Worm (Caenorhabditis elegans) whole organism, mixed stage, embryonic: ENCODE data around the gene tig-2.

ENCODE experiments used
- M03D4.4 ChIP-seq: sonication (generic microtip); optimal IDR thresholded peaks from 2 replicates; lab custom pipeline; 2017; ENCODE audit warnings: mild to moderate bottlenecking, missing genetic modification characterization, missing compliant biosample characterization
- bed-3 ChIP-seq: fragments of 200-800 bp; sonication (Bioruptor generic); optimal IDR thresholded peaks from 3 replicates; lab custom pipeline; 2018; ENCODE audit warnings: mild to moderate bottlenecking, missing genetic modification characterization, moderate library complexity, missing compliant biosample characterization
- blmp-1 ChIP-seq: fragments of 150-350 bp; optimal IDR thresholded peaks from 2 replicates; lab custom pipeline; 2014; ENCODE audit warnings: missing biosample characterization, missing genetic modification characterization
- ceh-39 ChIP-seq: fragments of 150-350 bp; optimal IDR thresholded peaks from 2 replicates; lab custom pipeline; 2014; ENCODE audit warnings: missing biosample characterization, missing genetic modification characterization
- ceh-43 ChIP-seq: fragments of 200-800 bp; sonication (Bioruptor generic); optimal IDR thresholded peaks from 2 replicates; lab custom pipeline; 2018; ENCODE audit warnings: mild to moderate bottlenecking, missing genetic modification characterization, moderate library complexity, missing compliant biosample characterization
- ceh-83 ChIP-seq: fragments of 200-800 bp; sonication (Bioruptor generic); optimal IDR thresholded peaks from 2 replicates; lab custom pipeline; 2018; ENCODE audit warnings: mild to moderate bottlenecking, missing genetic modification characterization, missing compliant biosample characterization
- cnd-1 ChIP-seq: fragments of 200-800 bp; sonication (Bioruptor generic); optimal IDR thresholded peaks from 2 replicates; lab custom pipeline; 2018; ENCODE audit warnings: mild to moderate bottlenecking, missing genetic modification characterization, missing compliant biosample characterization
- drap-1 ChIP-seq: fragments of 200-800 bp; sonication (Bioruptor generic); optimal IDR thresholded peaks from 3 replicates; lab custom pipeline; 2018; ENCODE audit warnings: mild to moderate bottlenecking, missing genetic modification characterization, missing compliant biosample characterization
- elt-1 ChIP-seq: sonication (generic microtip); optimal IDR thresholded peaks from 2 replicates; lab custom pipeline; 2017; ENCODE audit warnings: missing genetic modification characterization, mild to moderate bottlenecking, missing compliant biosample characterization, antibody characterized with exemption, moderate library complexity, borderline replicate concordance; ENCODE audit not compliant: insufficient read depth
- elt-3 ChIP-seq: fragments of 150-350 bp; optimal IDR thresholded peaks from 2 replicates; lab custom pipeline; 2014; ENCODE audit warnings: missing biosample characterization, missing genetic modification characterization
- flh-1 ChIP-seq: fragments of 200-800 bp; sonication (Bioruptor generic); optimal IDR thresholded peaks from 2 replicates; lab custom pipeline; 2018; ENCODE audit warnings: mild to moderate bottlenecking, missing genetic modification characterization, moderate library complexity, missing compliant biosample characterization
- hlh-1 ChIP-seq: fragments of 150-350 bp; optimal IDR thresholded peaks from 2 replicates; lab custom pipeline; 2014; ENCODE audit warnings: missing biosample characterization, missing genetic modification reagents, missing genetic modification characterization
- lin-13 ChIP-seq: fragments of 150-350 bp; optimal IDR thresholded peaks from 2 replicates; lab custom pipeline; 2014; ENCODE audit warnings: missing biosample characterization, missing genetic modification characterization
- lin-32 ChIP-seq: fragments of 200-800 bp; sonication (Bioruptor generic); optimal IDR thresholded peaks from 2 replicates; lab custom pipeline; 2018; ENCODE audit warnings: mild to moderate bottlenecking, missing genetic modification characterization, missing compliant biosample characterization
- lsy-2 ChIP-seq: fragments of 150-350 bp; optimal IDR thresholded peaks from 2 replicates; lab custom pipeline; 2014; ENCODE audit warnings: missing biosample characterization, missing genetic modification characterization
- mab-5 ChIP-seq: fragments of 150-350 bp; optimal IDR thresholded peaks from 2 replicates; lab custom pipeline; 2014; ENCODE audit warnings: missing biosample characterization, missing genetic modification characterization
- mep-1 ChIP-seq: fragments of 150-350 bp; optimal IDR thresholded peaks from 2 replicates; lab custom pipeline; 2017; ENCODE audit warnings: missing biosample characterization, missing genetic modification reagents, missing genetic modification characterization, inconsistent platforms
- mls-2 ChIP-seq: sonication (generic microtip); optimal IDR thresholded peaks from 2 replicates; lab custom pipeline; 2016; ENCODE audit warnings: mild to moderate bottlenecking, missing genetic modification characterization, moderate library complexity, missing compliant biosample characterization
- nhr-12 ChIP-seq: fragments of 150-350 bp; optimal IDR thresholded peaks from 2 replicates; lab custom pipeline; 2014; ENCODE audit warnings: missing biosample characterization, missing genetic modification characterization
- nhr-2 ChIP-seq: fragments of 150-350 bp; optimal IDR thresholded peaks from 2 replicates; lab custom pipeline; 2014; ENCODE audit warnings: missing biosample characterization, missing genetic modification characterization
- nhr-28 ChIP-seq: fragments of 150-350 bp; optimal IDR thresholded peaks from 2 replicates; lab custom pipeline; 2014; ENCODE audit warnings: missing biosample characterization, missing genetic modification characterization
- nhr-76 ChIP-seq: sonication (generic microtip); optimal IDR thresholded peaks from 2 replicates; lab custom pipeline; 2017; ENCODE audit warnings: missing biosample characterization, missing genetic modification characterization
- pha-4 ChIP-seq: fragments of 150-350 bp; optimal IDR thresholded peaks from 2 replicates; lab custom pipeline; 2018; ENCODE audit warnings: missing biosample characterization, missing genetic modification reagents, missing genetic modification characterization
- sem-2 ChIP-seq: fragments of 200-800 bp; sonication (Bioruptor generic); optimal IDR thresholded peaks from 2 replicates; lab custom pipeline; 2018; ENCODE audit warnings: mild to moderate bottlenecking, missing genetic modification characterization, missing compliant biosample characterization
- sptf-1 ChIP-seq: sonication (generic microtip); optimal IDR thresholded peaks from 2 replicates; lab custom pipeline; 2017; ENCODE audit warnings: mild to moderate bottlenecking, missing genetic modification characterization, moderate library complexity, missing compliant biosample characterization
- tbx-8 ChIP-seq: fragments of 200-800 bp; sonication (Bioruptor generic); optimal IDR thresholded peaks from 2 replicates; lab custom pipeline; 2018; ENCODE audit warnings: mild to moderate bottlenecking, missing genetic modification characterization, moderate library complexity, missing compliant biosample characterization
- unc-39 ChIP-seq: fragments of 150-350 bp; optimal IDR thresholded peaks from 2 replicates; lab custom pipeline; 2014; ENCODE audit warnings: missing biosample characterization, missing genetic modification characterization
- unc-62 ChIP-seq: fragments of 150-350 bp; optimal IDR thresholded peaks from 2 replicates; lab custom pipeline; 2014; ENCODE audit warnings: missing biosample characterization, missing genetic modification reagents, missing genetic modification characterization
- zip-8 ChIP-seq: fragments of 150-350 bp; optimal IDR thresholded peaks from 2 replicates; lab custom pipeline; 2014; ENCODE audit warnings: missing biosample characterization, missing genetic modification characterization
- ztf-11 ChIP-seq: fragments of 150-350 bp; optimal IDR thresholded peaks from 2 replicates; lab custom pipeline; 2014; ENCODE audit warnings: missing biosample characterization, missing genetic modification characterization

The tig-2 gene

DNA sequence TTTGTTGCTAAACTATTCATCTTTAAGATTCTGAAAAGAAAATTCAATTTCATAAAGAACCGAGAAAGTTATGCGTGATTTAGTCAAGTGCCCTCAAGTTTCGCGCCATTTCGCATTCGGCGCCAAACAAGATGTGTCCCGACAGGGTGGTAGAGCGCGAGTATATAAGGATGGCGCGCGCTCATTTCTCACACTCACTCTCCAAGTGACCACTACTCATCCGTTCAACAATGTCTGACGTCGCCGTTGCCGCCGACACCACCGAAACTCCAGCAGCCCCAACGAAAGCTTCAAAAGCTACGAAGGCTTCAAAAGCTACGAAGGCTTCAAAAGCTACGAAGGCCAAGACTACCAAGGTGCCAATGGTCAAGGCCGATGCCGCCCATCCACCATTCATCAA, 24.2 kb upstream of the tig-2 start, which contains the start of gene hil-4:
hil-4 (plus strand) TSS at position 191 of the 400 bp plus-strand sequence.
- TF ChIP-seq mep-1 (tag; lab: Kevin White, UChicago): no peak
- no peak for TF ChIP-seq ceh-43 (GFP tag; lab: Kevin White, UChicago)
- no peak for TF ChIP-seq elt-1 (tag; lab: Kevin White, UChicago)
- no peak for TF ChIP-seq nhr-2 (tag; lab: Kevin White, UChicago)
- no peak for TF ChIP-seq mab-5 (tag; lab: Kevin White, UChicago)
- no peak for TF ChIP-seq drap-1
- TF ChIP-seq sptf-1 (tag; lab: Kevin White, UChicago): no peak
- TF ChIP-seq cnd-1 (tag; lab: Kevin White, UChicago): no peak
- TF ChIP-seq unc-62: no peak
- TF ChIP-seq pha-4 (tag; lab: Kevin White, UChicago): no peak
- TF ChIP-seq mls-2 (tag; lab: Kevin White, UChicago): no peak
- no peak for TF ChIP-seq hlh-1 (tag; lab: Kevin White, UChicago)
- no peak for TF ChIP-seq ceh-39 (tag; lab: Kevin White, UChicago)

DNA sequence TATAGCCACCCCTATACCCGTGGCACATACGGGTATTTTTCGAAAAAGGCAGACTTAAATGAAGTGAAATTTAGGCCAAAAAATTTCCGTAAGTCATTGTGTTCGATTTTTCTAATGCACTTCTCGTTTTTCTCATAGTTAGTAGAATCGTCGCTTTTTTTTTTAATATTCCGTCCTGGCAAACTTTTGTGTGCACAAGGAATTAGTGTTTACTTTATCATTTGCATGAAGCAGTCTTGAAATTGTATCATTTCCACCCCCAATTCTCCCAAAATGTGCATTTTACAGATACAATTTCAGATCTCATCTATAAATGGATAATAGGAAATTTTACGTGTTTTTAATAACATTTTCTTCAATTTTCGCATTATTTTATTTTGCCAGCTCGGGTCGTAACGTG, 20.3 kb upstream of the tig-2 start, which contains the start of gene C18G1.6:
C18G1.6 (plus strand) TSS at position 301 of the 400 bp plus-strand sequence.
- TF ChIP-seq elt-3 (tag; lab: Kevin White, UChicago): no peak
- TF ChIP-seq ceh-83: no peak
- TF ChIP-seq nhr-76 (tag; lab: Kevin White, UChicago): no peak
- no peak for TF ChIP-seq unc-39 (tag; lab: Kevin White, UChicago)
- no peak for TF ChIP-seq M03D4.4
- TF ChIP-seq pha-4 (tag; lab: Kevin White, UChicago): no peak
- TF ChIP-seq mep-1 (tag; lab: Kevin White, UChicago): no peak
- no peak for TF ChIP-seq lsy-2 (tag; lab: Kevin White, UChicago)
- no peak for TF ChIP-seq ceh-39 (tag; lab: Kevin White, UChicago)
- no peak for TF ChIP-seq elt-1 (tag; lab: Kevin White, UChicago)
- no peak for TF ChIP-seq drap-1
- no peak for TF ChIP-seq cnd-1 (tag; lab: Kevin White, UChicago)
- no peak for TF ChIP-seq nhr-2 (tag; lab: Kevin White, UChicago)
- no peak for TF ChIP-seq mls-2 (tag; lab: Kevin White, UChicago)
- no peak for TF ChIP-seq blmp-1 (tag; lab: Kevin White, UChicago)
- no peak for TF ChIP-seq zip-8 (tag; lab: Kevin White, UChicago)

DNA sequence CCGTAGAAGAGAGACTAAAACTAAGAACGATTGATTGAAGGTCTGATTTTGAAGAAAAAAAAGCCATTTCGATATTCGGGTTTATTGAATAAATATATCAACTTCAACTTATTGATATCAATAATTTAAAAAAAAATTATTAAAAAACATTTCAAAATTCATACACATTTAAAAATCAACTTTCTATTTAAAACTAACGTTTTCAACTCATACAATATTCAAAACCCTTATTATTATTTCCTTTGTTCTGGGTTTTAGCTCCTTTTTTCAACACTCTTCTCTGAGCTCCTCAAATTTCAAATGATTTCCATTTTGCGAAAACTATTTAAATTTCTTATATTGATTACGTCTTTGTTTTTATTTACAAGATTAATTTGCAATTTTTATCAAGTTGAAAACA, 15.3 kb upstream of the tig-2 start, which contains the start of gene C18G1.7:
C18G1.7 (plus strand) TSS at position 301 of the 400 bp plus-strand sequence.
- TF ChIP-seq pha-4 (tag; lab: Kevin White, UChicago) (no peak), flh-1 (GFP tag; lab: Kevin White, UChicago) (no peak), ztf-11 (tag; lab: Kevin White, UChicago) (no peak), sptf-1 (tag; lab: Kevin White, UChicago) (no peak), nhr-2 (tag; lab: Kevin White, UChicago) (no peak), mls-2 (tag; lab: Kevin White, UChicago) (no peak), sem-2 (GFP tag; lab: Kevin White, UChicago) (no peak), elt-3 (tag; lab: Kevin White, UChicago) (no peak), unc-39 (tag; lab: Kevin White, UChicago) (no peak), mab-5 (tag; lab: Kevin White, UChicago) (no peak), hlh-1 (tag; lab: Kevin White, UChicago) (no peak), lsy-2 (tag; lab: Kevin White, UChicago) (no peak), M03D4.4 (no peak), bed-3 (GFP tag; lab: Kevin White, UChicago) (no peak), tbx-8 (no peak), nhr-28 (no peak), ceh-43 (GFP tag; lab: Kevin White, UChicago) (no peak), ceh-39 (tag; lab: Kevin White, UChicago) (no peak), drap-1 (no peak)

- TF ChIP-seq elt-3 (tag; lab: Kevin White, UChicago) (no peak), ceh-39 (tag; lab: Kevin White, UChicago) (no peak), sem-2 (GFP tag; lab: Kevin White, UChicago) (no peak), sptf-1 (tag; lab: Kevin White, UChicago) (no peak), zip-8 (tag; lab: Kevin White, UChicago) (no peak), mab-5 (tag; lab: Kevin White, UChicago) (no peak), lin-32 (GFP tag; lab: Kevin White, UChicago) (no peak), ztf-11 (tag; lab: Kevin White, UChicago) (no peak), tbx-8 (no peak)
Measured at ce11 chrV:4742190-4742589, 12.2 kb upstream of the tig-2 start, which contains the start of gene ugt-61. ugt-61 (plus strand) TSS chrV:4742422.

DNA sequence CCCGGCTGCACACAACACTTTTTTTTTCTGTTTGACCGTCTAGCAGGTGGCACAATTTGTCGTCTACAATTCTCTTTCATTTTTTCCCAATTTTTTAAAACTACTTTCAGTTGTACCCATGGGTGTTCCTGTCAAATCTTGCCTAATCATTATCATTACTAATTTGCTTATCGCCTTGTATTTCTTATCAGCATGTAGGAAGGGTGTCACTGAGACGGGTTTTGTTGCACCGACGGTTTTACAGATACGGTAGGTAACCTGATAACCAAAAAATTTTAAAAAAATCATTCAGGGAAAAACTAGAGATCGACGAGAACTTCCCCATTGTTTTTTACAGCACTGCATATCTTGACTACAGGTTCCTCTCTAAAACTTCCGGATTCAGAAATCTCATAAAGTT, 7.8 kb upstream of the tig-2 start, which contains the start of gene F39G3.2:
F39G3.2 (plus strand) TSS at position 105 of the 400 bp plus-strand sequence.
- TF ChIP-seq nhr-2 (tag; lab: Kevin White, UChicago) (no peak), hlh-1 (tag; lab: Kevin White, UChicago) (no peak), flh-1 (GFP tag; lab: Kevin White, UChicago) (no peak), cnd-1 (tag; lab: Kevin White, UChicago) (no peak), ceh-83 (no peak), nhr-12 (tag; lab: Kevin White, UChicago) (no peak), bed-3 (GFP tag; lab: Kevin White, UChicago) (no peak), mls-2 (tag; lab: Kevin White, UChicago) (no peak), drap-1 (no peak), ceh-43 (GFP tag; lab: Kevin White, UChicago) (no peak), elt-1 (tag; lab: Kevin White, UChicago) (no peak), blmp-1 (tag; lab: Kevin White, UChicago) (no peak), unc-39 (tag; lab: Kevin White, UChicago) (no peak), unc-62 (no peak), lin-13 (no peak), ceh-39 (tag; lab: Kevin White, UChicago) (no peak)
